Fruit fly (Drosophila melanogaster) whole organism, embryonic: Measurements from ENCODE around the gene Syx5.

Experiments
- Ada2b ChIP-seq: fragments of 200-800 bp; sonication (Bioruptor generic); IDR thresholded peaks from 2 replicates; pipeline ENCODE4 v1.3.6; 2022; ENCODE audit warnings: missing biosample characterization, missing genetic modification characterization
- Aef1 ChIP-seq: fragments of 200-800 bp; sonication (Bioruptor generic); IDR thresholded peaks from 3 replicates; pipeline ENCODE4 v1.3.6; 2022; ENCODE audit warnings: missing biosample characterization, missing genetic modification characterization
- B-H1 ChIP-seq: fragments of 200-800 bp; sonication (Bioruptor generic); IDR thresholded peaks from 3 replicates; pipeline ENCODE4 v1.3.6; 2022; ENCODE audit warnings: missing biosample characterization, missing genetic modification characterization
- CG10654 ChIP-seq: fragments of 200-800 bp; sonication (Bioruptor generic); optimal IDR thresholded peaks from 2 replicates; lab custom pipeline; 2016; ENCODE audit warnings: missing biosample characterization, missing genetic modification characterization
- CG10979 ChIP-seq: fragments of 200-800 bp; sonication (Bioruptor generic); optimal IDR thresholded peaks from 2 replicates; lab custom pipeline; 2018; ENCODE audit warnings: missing biosample characterization, mild to moderate bottlenecking, missing genetic modification characterization, moderate library complexity
- CG11093 ChIP-seq: fragments of 200-800 bp; sonication (Bioruptor generic); IDR thresholded peaks from 3 replicates; pipeline ENCODE4 v1.3.6; 2022; ENCODE audit warnings: missing biosample characterization, missing genetic modification characterization
- CG11247 ChIP-seq: fragments of 200-800 bp; sonication (Bioruptor generic); IDR thresholded peaks from 2 replicates; pipeline ENCODE4 v1.3.6; 2022; ENCODE audit warnings: missing biosample characterization, missing genetic modification characterization
- CG1233 ChIP-seq: fragments of 200-800 bp; sonication (Bioruptor generic); optimal IDR thresholded peaks from 4 replicates; lab custom pipeline; 2018; ENCODE audit warnings: missing biosample characterization, mild to moderate bottlenecking, missing genetic modification characterization
- CG12744 ChIP-seq: fragments of 200-800 bp; sonication (Bioruptor generic); optimal IDR thresholded peaks from 2 replicates; lab custom pipeline; 2016; ENCODE audit warnings: missing biosample characterization, missing genetic modification characterization
- CG13424 ChIP-seq: fragments of 200-800 bp; sonication (Bioruptor generic); optimal IDR thresholded peaks from 2 replicates; lab custom pipeline; 2019; ENCODE audit warnings: missing biosample characterization, mild to moderate bottlenecking, missing genetic modification characterization, moderate library complexity
- CG1647 ChIP-seq: fragments of 200-800 bp; sonication (Bioruptor generic); optimal IDR thresholded peaks from 3 replicates; lab custom pipeline; 2016; ENCODE audit warnings: missing biosample characterization, missing genetic modification characterization
- CG16813 ChIP-seq: fragments of 200-800 bp; sonication (Bioruptor generic); IDR thresholded peaks from 3 replicates; pipeline ENCODE4 v1.3.6; 2022; ENCODE audit warnings: missing biosample characterization, missing genetic modification characterization; ENCODE audit not compliant: partially characterized antibody
- CG17912 ChIP-seq: fragments of 200-800 bp; sonication (Bioruptor generic); optimal IDR thresholded peaks from 2 replicates; lab custom pipeline; 2018; ENCODE audit warnings: missing biosample characterization, mild to moderate bottlenecking, missing genetic modification characterization
- CG31224 ChIP-seq: fragments of 200-800 bp; sonication (Bioruptor generic); IDR thresholded peaks from 2 replicates; pipeline ENCODE4 v1.3.6; 2022; ENCODE audit warnings: missing biosample characterization, missing genetic modification characterization
- CG43689 ChIP-seq: fragments of 200-800 bp; sonication (Bioruptor generic); IDR thresholded peaks from 2 replicates; pipeline ENCODE4 v1.3.6; 2022; ENCODE audit warnings: missing biosample characterization, missing genetic modification characterization
- CG4404 ChIP-seq: fragments of 200-800 bp; sonication (Bioruptor generic); IDR thresholded peaks from 2 replicates; pipeline ENCODE4 v1.3.6; 2022; ENCODE audit warnings: missing biosample characterization, missing genetic modification characterization
- CG4617 ChIP-seq: fragments of 200-800 bp; sonication (Bioruptor generic); optimal IDR thresholded peaks from 3 replicates; lab custom pipeline; 2016; ENCODE audit warnings: missing biosample characterization, missing genetic modification characterization, borderline replicate concordance
- CG7372 ChIP-seq: fragments of 200-800 bp; sonication (Bioruptor generic); IDR thresholded peaks from 2 replicates; pipeline ENCODE4 v1.3.6; 2022; ENCODE audit warnings: missing biosample characterization, missing genetic modification characterization
- CG7745 ChIP-seq: fragments of 200-800 bp; sonication (Bioruptor generic); optimal IDR thresholded peaks from 2 replicates; lab custom pipeline; 2018; ENCODE audit warnings: missing biosample characterization, mild to moderate bottlenecking, missing genetic modification characterization, moderate library complexity
- CG9876 ChIP-seq: fragments of 200-800 bp; sonication (Bioruptor generic); optimal IDR thresholded peaks from 2 replicates; lab custom pipeline; 2016; ENCODE audit warnings: missing biosample characterization, missing genetic modification characterization
- D19B ChIP-seq: fragments of 200-800 bp; sonication (Bioruptor generic); optimal IDR thresholded peaks from 2 replicates; lab custom pipeline; 2017; ENCODE audit warnings: missing biosample characterization, mild to moderate bottlenecking, missing genetic modification characterization
- Dip3 ChIP-seq: fragments of 200-800 bp; sonication (Bioruptor generic); optimal IDR thresholded peaks from 3 replicates; lab custom pipeline; 2016; ENCODE audit warnings: missing biosample characterization, missing genetic modification characterization
- Ets65A ChIP-seq: fragments of 200-800 bp; sonication (Bioruptor generic); peaks from one replicate; lab custom pipeline; 2016; ENCODE audit warnings: missing biosample characterization, missing genetic modification characterization
- HHEX ChIP-seq: fragments of 200-800 bp; sonication (Bioruptor generic); optimal IDR thresholded peaks from 3 replicates; lab custom pipeline; 2017; ENCODE audit warnings: missing biosample characterization, mild to moderate bottlenecking, missing genetic modification characterization, missing genetic modification reagents
- HmgZ ChIP-seq: fragments of 200-800 bp; sonication (Bioruptor generic); optimal IDR thresholded peaks from 2 replicates; lab custom pipeline; 2018; ENCODE audit warnings: missing biosample characterization, mild to moderate bottlenecking, missing genetic modification characterization
- Med ChIP-seq: fragments of 200-800 bp; sonication (Bioruptor generic); peaks from one replicate; lab custom pipeline; 2016; ENCODE audit warnings: missing biosample characterization, missing genetic modification characterization, mild to moderate bottlenecking, inconsistent platforms, moderate library complexity
- Stat92E ChIP-seq, 3 experiments: fragments of >200 bp in 2 of 3; fragments of 200-800 bp in 1 of 3; sonication (Bioruptor generic) in 1 of 3; optimal IDR thresholded peaks; 2 replicates each; lab custom pipeline; 2017 to 2019; ENCODE audit warnings: missing biosample characterization in 3 of 3, missing genetic modification characterization in 3 of 3, mild to moderate bottlenecking in 1 of 3, moderate library complexity in 1 of 3
- Xbp1 ChIP-seq: fragments of 200-800 bp; sonication (Bioruptor generic); optimal IDR thresholded peaks from 3 replicates; lab custom pipeline; 2016; ENCODE audit warnings: missing biosample characterization, mild to moderate bottlenecking, missing genetic modification characterization
- aop ChIP-seq: fragments of 200-800 bp; sonication (Bioruptor generic); IDR thresholded peaks from 2 replicates; pipeline ENCODE4 v1.3.6; 2022; ENCODE audit warnings: missing biosample characterization, missing genetic modification characterization
- crc ChIP-seq: fragments of 200-800 bp; sonication (Bioruptor generic); optimal IDR thresholded peaks from 2 replicates; lab custom pipeline; 2016; ENCODE audit warnings: missing biosample characterization, missing genetic modification characterization
- dan ChIP-seq: fragments of 200-800 bp; sonication (Bioruptor generic); IDR thresholded peaks from 2 replicates; pipeline ENCODE4 v1.3.6; 2022; ENCODE audit warnings: missing biosample characterization, missing genetic modification characterization
- dpn ChIP-seq, 2 experiments: fragments of 200-800 bp; sonication (Bioruptor generic); optimal IDR thresholded peaks; 3 replicates each; lab custom pipeline; 2016; ENCODE audit warnings: missing biosample characterization in 2 of 2, missing genetic modification characterization in 2 of 2
- en ChIP-seq: fragments of 200-800 bp; sonication (Bioruptor generic); optimal IDR thresholded peaks from 2 replicates; lab custom pipeline; 2016; ENCODE audit warnings: missing biosample characterization, missing genetic modification characterization
- fd3F ChIP-seq: fragments of 200-800 bp; sonication (Bioruptor generic); optimal IDR thresholded peaks from 2 replicates; lab custom pipeline; 2018; ENCODE audit warnings: missing biosample characterization, mild to moderate bottlenecking, missing genetic modification characterization, moderate library complexity
- gem ChIP-seq: fragments of 200-800 bp; sonication (Bioruptor generic); optimal IDR thresholded peaks from 2 replicates; lab custom pipeline; 2019; ENCODE audit warnings: missing biosample characterization, mild to moderate bottlenecking, missing genetic modification characterization, moderate library complexity
- grn ChIP-seq: fragments of 200-800 bp; sonication (Bioruptor generic); optimal IDR thresholded peaks from 3 replicates; lab custom pipeline; 2017; ENCODE audit warnings: missing biosample characterization, missing genetic modification characterization
- hkb ChIP-seq, 2 experiments: fragments of 200-800 bp in 1 of 2; fragments of >200 bp in 1 of 2; sonication (Bioruptor generic) in 1 of 2; IDR thresholded peaks in 1 of 2; optimal IDR thresholded peaks in 1 of 2; 2 replicates each; pipeline versions ENCODE4 v1.3.6 to Lab custom; 2017 to 2022; ENCODE audit warnings: missing biosample characterization in 1 of 2, missing genetic modification characterization in 1 of 2
- kay ChIP-seq: fragments of 200-800 bp; sonication (Bioruptor generic); optimal IDR thresholded peaks from 2 replicates; lab custom pipeline; 2016; ENCODE audit warnings: missing biosample characterization, missing genetic modification characterization
- mirr ChIP-seq: fragments of 200-800 bp; sonication (Bioruptor generic); optimal IDR thresholded peaks from 3 replicates; lab custom pipeline; 2018; ENCODE audit warnings: missing biosample characterization, mild to moderate bottlenecking, missing genetic modification characterization
- peb ChIP-seq: fragments of 200-800 bp; sonication (Bioruptor generic); IDR thresholded peaks from 2 replicates; pipeline ENCODE4 v1.3.6; 2022; ENCODE audit warnings: missing biosample characterization, missing genetic modification characterization
- prd ChIP-seq, 3 experiments: fragments of >200 bp in 2 of 3; fragments of 200-800 bp in 1 of 3; sonication (Bioruptor generic) in 1 of 3; optimal IDR thresholded peaks in 2 of 3; IDR thresholded peaks in 1 of 3; 2 replicates in 2 of 3; 3 replicates in 1 of 3; pipeline versions ENCODE4 v1.3.6 to Lab custom; 2017 to 2022; ENCODE audit warnings: missing biosample characterization in 1 of 3, missing genetic modification characterization in 1 of 3
- pros ChIP-seq: fragments of 200-800 bp; sonication (Bioruptor generic); optimal IDR thresholded peaks from 3 replicates; lab custom pipeline; 2019; ENCODE audit warnings: missing biosample characterization, mild to moderate bottlenecking, missing genetic modification characterization, moderate library complexity
- ranshi ChIP-seq: fragments of 200-800 bp; sonication (Bioruptor generic); IDR thresholded peaks from 2 replicates; pipeline ENCODE4 v1.3.6; 2022; ENCODE audit warnings: missing biosample characterization, missing genetic modification characterization
- ro ChIP-seq: fragments of 200-800 bp; sonication (Bioruptor generic); IDR thresholded peaks from 2 replicates; pipeline ENCODE4 v1.3.6; 2022; ENCODE audit warnings: missing biosample characterization, missing genetic modification characterization
- sisA ChIP-seq: fragments of 200-800 bp; sonication (Bioruptor generic); IDR thresholded peaks from 2 replicates; pipeline ENCODE4 v1.3.6; 2022; ENCODE audit warnings: missing biosample characterization, missing genetic modification characterization
- so ChIP-seq: fragments of 200-800 bp; sonication (Bioruptor generic); IDR thresholded peaks from 3 replicates; pipeline ENCODE4 v1.3.6; 2022; ENCODE audit warnings: missing biosample characterization, missing genetic modification characterization
- ssp ChIP-seq: fragments of 200-800 bp; sonication (Bioruptor generic); IDR thresholded peaks from 2 replicates; pipeline ENCODE4 v1.3.6; 2022; ENCODE audit warnings: missing biosample characterization, missing genetic modification characterization
- wdn ChIP-seq: fragments of 200-800 bp; sonication (Bioruptor generic); IDR thresholded peaks from 2 replicates; pipeline ENCODE4 v1.3.6; 2022; ENCODE audit warnings: missing biosample characterization, missing genetic modification characterization

Syx5 gene

DNA sequence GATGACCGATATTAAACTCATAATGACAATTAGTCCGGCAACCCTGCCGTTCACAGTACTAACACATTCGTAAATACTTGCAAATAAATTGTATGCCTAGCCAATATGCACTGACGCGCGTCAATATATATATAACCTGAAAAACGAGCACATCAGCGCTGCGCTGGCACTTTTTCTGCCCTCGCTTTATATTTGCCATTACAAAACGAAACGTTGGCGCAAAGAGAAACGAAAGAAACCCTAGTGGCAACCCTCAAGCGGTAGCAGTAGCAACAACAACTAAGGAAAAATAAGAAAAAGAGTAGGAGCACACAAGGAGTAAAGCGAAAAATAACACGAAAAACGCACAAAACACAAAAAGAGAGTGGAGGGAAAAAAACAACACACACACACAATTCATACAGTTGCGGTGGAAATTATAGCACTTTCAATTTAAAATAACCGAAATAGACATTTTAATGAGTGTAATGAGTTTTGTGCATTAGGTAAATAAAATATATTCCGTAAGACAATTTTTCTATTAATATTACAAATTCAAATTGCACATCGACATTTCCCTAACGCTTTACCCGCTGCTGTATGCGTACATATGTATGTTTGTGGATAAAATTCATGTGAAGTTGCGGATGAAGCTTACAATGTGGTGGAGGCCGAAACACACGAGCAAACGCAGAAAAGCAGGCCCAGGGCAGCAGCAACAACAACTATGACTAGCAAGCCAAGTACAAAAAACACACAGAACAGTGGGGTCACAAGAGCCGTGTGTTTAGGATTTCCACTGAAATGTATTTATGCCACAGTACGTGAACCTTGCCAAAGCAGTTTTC, 43.8 kb downstream of the Syx5 start (continued):
- peak; percentile 99 for TF ChIP-seq CG10979
- peak; percentile 96 for TF ChIP-seq ro (GFP tag; lab: Robert Waterston, UW)
- TF ChIP-seq CG1647 = peak; percentile 98
- TF ChIP-seq CG7745 (tag; lab: Kevin White, UChicago) = peak; percentile 95
- TF ChIP-seq HHEX = peak; percentile 99
- peak; percentile 95 for TF ChIP-seq CG43689 (GFP tag; lab: Robert Waterston, UW)
- TF ChIP-seq aop (GFP tag; lab: Robert Waterston, UW) = peak; percentile 95
- TF ChIP-seq CG7372 = peak; percentile 99
- peak; percentile 98 for TF ChIP-seq Dip3
- TF ChIP-seq CG4617 = peak; percentile 98
- TF ChIP-seq ssp = peak; percentile 93
- peak; percentile 97 for TF ChIP-seq CG11093
- TF ChIP-seq CG12744 (GFP tag; lab: Kevin White, UChicago) = peak; percentile 98
- TF ChIP-seq crc = peak; percentile 98
- TF ChIP-seq CG13424 (tag; lab: Kevin White, UChicago) = peak; percentile 100
- peak; percentile 99 for TF ChIP-seq HmgZ (tag; lab: Kevin White, UChicago)
- TF ChIP-seq dan (GFP tag; lab: Robert Waterston, UW) = peak; percentile 94
- TF ChIP-seq pros (GFP tag; lab: Kevin White, UChicago) = peak; percentile 89
- TF ChIP-seq CG4404 (GFP tag; lab: Robert Waterston, UW) = peak; percentile 96
- peak; percentile 97 for TF ChIP-seq CG10654 (GFP tag; lab: Kevin White, UChicago)
- TF ChIP-seq B-H1 (GFP tag; lab: Robert Waterston, UW) = peak; percentile 98
- peak; percentile 99 for TF ChIP-seq sisA (GFP tag; lab: Robert Waterston, UW)
- peak; percentile 98 for TF ChIP-seq Aef1 (GFP tag; lab: Robert Waterston, UW)
- peak; percentile 88 for TF ChIP-seq grn (GFP tag; lab: Kevin White, UChicago)
- peak; percentile 98 for TF ChIP-seq ranshi (GFP tag; lab: Robert Waterston, UW)
- TF ChIP-seq peb (GFP tag; lab: Robert Waterston, UW) = peak; percentile 98
- peak; percentile 93 for TF ChIP-seq CG9876 (GFP tag; lab: Kevin White, UChicago)
- peak; percentile 99 for TF ChIP-seq CG1233 (GFP tag; lab: Kevin White, UChicago)
- TF ChIP-seq Med = peak; percentile 100
- TF ChIP-seq Ets65A = peak; percentile 100
- peak; percentile 99 for TF ChIP-seq so (GFP tag; lab: Robert Waterston, UW)
- TF ChIP-seq en = peak; percentile 95
- TF ChIP-seq CG17912 (GFP tag; lab: Kevin White, UChicago) = peak; percentile 95
- peak; percentile 100 for TF ChIP-seq gem
- TF ChIP-seq Xbp1 (GFP tag; lab: Kevin White, UChicago) = peak; percentile 99
- peak; percentile 98 for TF ChIP-seq CG11247
- peak; percentile 98 for TF ChIP-seq wdn
- TF ChIP-seq dpn (GFP tag; optimal IDR thresholded peaks at IDR 0.05; lab: Kevin White, UChicago) = peak; percentile 99
- TF ChIP-seq Ada2b (GFP tag; lab: Robert Waterston, UW) = peak; percentile 99
- TF ChIP-seq fd3F (GFP tag; lab: Kevin White, UChicago) = peak; percentile 99
- peak; percentile 99 for TF ChIP-seq mirr
- TF ChIP-seq Stat92E (GFP tag; optimal IDR thresholded peaks at IDR 0.05; lab: Kevin White, UChicago) = peak in 1 of 3 experiments; percentile 99
- peak; percentile 96 for TF ChIP-seq CG31224
- TF ChIP-seq hkb (optimal IDR thresholded peaks at IDR 0.05; lab: Kevin White, UChicago) = no peak
- peak; percentile 100 for TF ChIP-seq hkb (GFP tag; IDR thresholded peaks at IDR 0.05; lab: Robert Waterston, UW)
- no peak for TF ChIP-seq prd (optimal IDR thresholded peaks at IDR 0.05; lab: Kevin White, UChicago)
- TF ChIP-seq prd (GFP tag; IDR thresholded peaks at IDR 0.05; lab: Robert Waterston, UW) = peak; percentile 99
- TF ChIP-seq D19B (GFP tag; lab: Kevin White, UChicago) = peak; percentile 96
- TF ChIP-seq CG16813 = no peak
- peak; percentile 98 for TF ChIP-seq kay (GFP tag; lab: Kevin White, UChicago)
